Worm (Caenorhabditis elegans): Measurements from ENCODE around the gene srab-11.

srab-11 gene

DNA sequence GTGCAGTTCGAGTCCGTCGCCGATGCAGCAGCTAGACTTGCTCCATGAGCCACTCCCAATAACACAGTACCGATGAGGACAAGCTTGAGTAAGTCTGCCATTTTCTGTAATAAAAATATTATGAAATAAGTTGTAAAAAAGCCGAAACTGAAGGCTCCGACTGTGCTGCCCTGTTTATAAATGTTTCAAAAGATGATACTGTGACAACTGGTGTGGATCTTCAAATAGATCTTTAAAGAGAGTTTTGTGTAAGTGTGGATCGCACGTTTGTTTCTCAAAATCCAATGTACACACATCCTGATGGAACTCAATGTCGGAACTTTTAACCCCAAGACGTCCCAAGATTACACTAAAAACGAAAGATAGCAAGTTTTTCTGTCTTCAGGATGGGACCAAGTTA, 21.8 kb upstream of the srab-11 start, which contains the start of gene C36C5.15:
TSS of gene C36C5.15 (minus strand) at position 101 of the 400 bp plus-strand sequence.
- TF ChIP-seq nhr-10 (tag; optimal IDR thresholded peaks at IDR 0.05) (no peak), Y5F2A.4 (GFP tag; optimal IDR thresholded peaks at IDR 0.05) (no peak), hlh-11 (tag; optimal IDR thresholded peaks at IDR 0.05) (no peak), lin-39 (tag; optimal IDR thresholded peaks at IDR 0.05) (no peak), vab-7 (GFP tag; IDR thresholded peaks at IDR 0.05) (no peak), attf-4 (tag; optimal IDR thresholded peaks at IDR 0.05) (no peak)

DNA sequence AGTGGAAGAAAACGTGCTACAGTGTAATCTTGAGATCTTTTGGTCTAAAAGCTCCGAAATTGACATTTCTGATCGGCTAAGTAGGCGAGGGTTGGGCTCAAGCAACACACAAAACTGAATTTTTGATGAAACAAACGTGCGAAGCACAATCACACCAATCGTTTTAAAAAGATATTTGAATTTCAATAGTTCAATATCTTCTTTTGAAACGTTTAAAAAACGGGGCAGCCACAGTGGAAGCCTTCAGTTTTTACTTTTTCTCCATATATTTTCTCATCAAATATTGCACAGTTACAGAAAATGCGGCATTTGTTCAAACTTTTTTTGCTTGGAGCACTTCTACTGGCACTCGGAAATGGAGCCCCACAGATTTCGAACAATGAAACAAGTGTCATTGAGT, 19.4 kb upstream of the srab-11 start, which contains the start of gene C36C5.4:
TSS of gene C36C5.4 (plus strand) at position 301 of the 400 bp plus-strand sequence.
- TF ChIP-seq F44E2.7 (GFP tag; IDR thresholded peaks at IDR 0.05): no peak
- TF ChIP-seq pha-4 (GFP tag; IDR thresholded peaks at IDR 0.05): no peak
- no peak for TF ChIP-seq pha-4 (tag; optimal IDR thresholded peaks at IDR 0.05)

DNA sequence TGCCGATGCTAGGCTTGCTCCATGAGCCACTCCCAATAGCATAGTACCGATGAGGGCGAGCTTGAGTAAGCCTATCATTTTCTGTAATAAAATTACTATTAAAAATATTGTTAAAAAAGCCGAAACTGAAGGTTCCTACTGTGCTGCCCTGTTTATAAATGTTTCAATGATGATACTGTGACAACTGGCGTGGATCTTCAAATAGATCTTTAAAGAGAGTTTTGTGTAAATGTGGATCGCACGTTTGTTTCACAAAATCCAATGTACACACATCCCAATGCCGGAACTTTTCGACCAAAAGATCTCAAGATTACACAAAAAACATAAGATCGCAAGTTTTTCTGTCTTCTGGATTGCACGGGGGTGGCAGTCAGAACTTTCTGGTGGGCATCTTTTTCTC, 18.6 kb upstream of the srab-11 start, which contains the start of gene C36C5.14:
TSS of gene C36C5.14 (minus strand) at position 101 of the 400 bp plus-strand sequence.
- TF ChIP-seq madf-9 (GFP tag; conservative IDR thresholded peaks at IDR 0.05) (no peak), nhr-102 (tag; optimal IDR thresholded peaks at IDR 0.05) (no peak), T20F7.1 (GFP tag; optimal IDR thresholded peaks at IDR 0.05) (no peak), F49E8.2 (tag; optimal IDR thresholded peaks at IDR 0.05; ENCODE audit: borderline replicate concordance) (no peak), nhr-111 (GFP tag; optimal IDR thresholded peaks at IDR 0.05) (no peak), zfp-3 (GFP tag; conservative IDR thresholded peaks at IDR 0.05) (no peak), madf-5 (GFP tag; IDR thresholded peaks at IDR 0.05) (no peak), zfp-2 (tag; optimal IDR thresholded peaks at IDR 0.05) (no peak)

DNA sequence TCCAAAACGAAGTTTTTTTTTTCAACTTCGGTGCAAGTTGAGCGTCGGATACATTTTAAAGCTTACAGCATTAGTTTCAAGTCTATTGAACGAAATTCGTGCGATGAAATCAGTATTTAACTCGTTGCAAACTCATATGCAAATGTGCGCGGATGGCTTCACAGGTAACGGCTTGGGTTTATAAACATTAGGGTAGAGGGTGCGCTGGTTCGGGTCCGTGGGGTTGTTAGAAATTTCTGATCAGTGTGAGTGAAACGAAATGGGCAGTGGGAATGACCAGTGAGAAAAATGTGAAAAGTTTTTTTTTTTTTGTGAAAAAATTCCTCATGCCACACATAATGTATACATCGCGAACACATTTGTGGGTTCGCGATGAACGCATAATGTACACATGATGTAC, 16.3 kb upstream of the srab-11 start:
- TF ChIP-seq ctbp-1 (GFP tag; IDR thresholded peaks at IDR 0.05): peak; percentile 47; the same call in 1 of the 2 replicates
- TF ChIP-seq madf-5 (GFP tag; IDR thresholded peaks at IDR 0.05): peak in 1 of 2 experiments; percentile 31; a peak in 1 of 4 replicates
- peak; percentile 28 for TF ChIP-seq unc-130 (GFP tag; optimal IDR thresholded peaks at IDR 0.05)
- TF ChIP-seq lin-1 (GFP tag; IDR thresholded peaks at IDR 0.05): 0 out of 2 replicates have a peak, but pooled peaks have one; percentile 42
- no peak for TF ChIP-seq skn-1 (tag; optimal IDR thresholded peaks at IDR 0.05)
- peak; percentile 82 for TF ChIP-seq dmd-8 (GFP tag; IDR thresholded peaks at IDR 0.05)
- no peak for TF ChIP-seq mes-2 (tag; optimal IDR thresholded peaks at IDR 0.05; ENCODE audit: poor library complexity, severe bottlenecking)
- TF ChIP-seq Y48G9A.11 (GFP tag; IDR thresholded peaks at IDR 0.05): peak; percentile 61
- TF ChIP-seq arid-1 (GFP tag; conservative IDR thresholded peaks at IDR 0.05): peak; percentile 51; the same call in 1 of the 2 replicates
- TF ChIP-seq lsy-2 (tag; optimal IDR thresholded peaks at IDR 0.05): no peak
- TF ChIP-seq tra-1 (GFP tag; IDR thresholded peaks at IDR 0.05): 0 out of 2 replicates have a peak, but pooled peaks have one; percentile 52
- no peak for TF ChIP-seq dmd-6 (GFP tag; IDR thresholded peaks at IDR 0.05)
- TF ChIP-seq T20F7.1 (GFP tag; optimal IDR thresholded peaks at IDR 0.05): no peak
- 0 out of 2 replicates have a peak, but pooled peaks have one; percentile 16 for TF ChIP-seq ceh-44 (GFP tag; IDR thresholded peaks at IDR 0.05)
- peak; percentile 34; the same call in 1 of the 2 replicates for TF ChIP-seq mdt-29 (GFP tag; IDR thresholded peaks at IDR 0.05)
- no peak for TF ChIP-seq nhr-48 (tag; optimal IDR thresholded peaks at IDR 0.05)
- no peak for TF ChIP-seq duxl-1 (tag; optimal IDR thresholded peaks at IDR 0.05; ENCODE audit: poor library complexity)
- TF ChIP-seq lim-7 (GFP tag; IDR thresholded peaks at IDR 0.05): peak; percentile 62; the same call in 1 of the 2 replicates
- peak; percentile 80 for TF ChIP-seq egl-43 (GFP tag; IDR thresholded peaks at IDR 0.05)
- peak; percentile 58; the same call in 1 of the 2 replicates for TF ChIP-seq D1046.2 (GFP tag; IDR thresholded peaks at IDR 0.05)
- TF ChIP-seq vab-7 (GFP tag; IDR thresholded peaks at IDR 0.05): peak; percentile 63
- TF ChIP-seq F49E8.2 (tag; optimal IDR thresholded peaks at IDR 0.05; ENCODE audit: borderline replicate concordance): peak; percentile 66
- TF ChIP-seq dmd-9 (GFP tag; IDR thresholded peaks at IDR 0.05): 0 out of 2 replicates have a peak, but pooled peaks have one; percentile 23
- TF ChIP-seq lin-13 (GFP tag; optimal IDR thresholded peaks at IDR 0.05): no peak
- no peak for TF ChIP-seq R02D3.7 (tag; optimal IDR thresholded peaks at IDR 0.05)
- TF ChIP-seq zip-11 (GFP tag; IDR thresholded peaks at IDR 0.05): no peak
- TF ChIP-seq unc-62 (GFP tag; optimal IDR thresholded peaks at IDR 0.05 in 1 of 2): peak in 1 of 2 experiments; percentile 44
- no peak for TF ChIP-seq unc-62 (tag; optimal IDR thresholded peaks at IDR 0.05)
- TF ChIP-seq Y75B8A.6 (GFP tag; IDR thresholded peaks at IDR 0.05): 0 out of 2 replicates have a peak, but pooled peaks have one; percentile 14
- TF ChIP-seq snpc-1.2 (GFP tag; IDR thresholded peaks at IDR 0.05): peak; percentile 86
- peak; percentile 71; the same call in 1 of the 2 replicates for TF ChIP-seq F26F4.8 (GFP tag; conservative IDR thresholded peaks at IDR 0.05)

All from whole organism, L4 larva.